Fruit fly (Drosophila melanogaster): Measurements from ENCODE around the gene CG6356.

CG6356 gene

DNA sequence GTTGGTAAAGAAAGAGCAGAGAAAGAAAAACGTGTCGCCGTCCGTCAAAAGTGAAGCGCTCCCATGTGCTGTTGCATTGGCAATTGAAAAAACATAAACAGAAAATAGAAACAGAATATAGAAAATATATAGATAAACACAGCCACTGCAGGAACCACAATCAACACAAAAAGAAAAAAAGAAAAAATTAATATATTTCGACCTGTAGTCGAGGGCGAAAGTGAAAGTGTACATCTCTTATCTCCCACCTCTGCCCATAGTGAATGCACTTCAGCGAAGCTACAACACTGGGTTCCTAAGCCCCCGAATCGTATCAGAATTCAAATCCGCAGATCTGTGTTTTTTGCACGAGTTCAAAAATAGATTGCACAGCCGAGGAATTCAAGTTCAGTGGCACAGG lies 409 bp downstream of the CG6356 start:
- no peak for TF ChIP-seq CG8632 (GFP tag; optimal IDR thresholded peaks at IDR 0.05)
- no peak for TF ChIP-seq Met (GFP tag; optimal IDR thresholded peaks at IDR 0.05)
- TF ChIP-seq ss (GFP tag; optimal IDR thresholded peaks at IDR 0.05): no peak
- no peak for TF ChIP-seq Sox102F (GFP tag; optimal IDR thresholded peaks at IDR 0.05)
- TF ChIP-seq Eip93F (GFP tag; optimal IDR thresholded peaks at IDR 0.05): no peak
- TF ChIP-seq svp (GFP tag): peak; percentile 78
- TF ChIP-seq Hr4 (GFP tag; optimal IDR thresholded peaks at IDR 0.05): no peak

- no peak for TF ChIP-seq vri (GFP tag; optimal IDR thresholded peaks at IDR 0.05)
- TF ChIP-seq CG3032 (tag; optimal IDR thresholded peaks at IDR 0.05): no peak
- TF ChIP-seq Sox102F (GFP tag; optimal IDR thresholded peaks at IDR 0.05): no peak
- TF ChIP-seq svp (GFP tag): peak; percentile 96
- no peak for TF ChIP-seq CG10631 (GFP tag; optimal IDR thresholded peaks at IDR 0.05)
- no peak for TF ChIP-seq topi (GFP tag; optimal IDR thresholded peaks at IDR 0.05)
- TF ChIP-seq dsx (GFP tag; optimal IDR thresholded peaks at IDR 0.05; ENCODE audit: poor library complexity, severe bottlenecking): peak; percentile 5
- TF ChIP-seq fd85E (GFP tag; optimal IDR thresholded peaks at IDR 0.05): no peak
- TF ChIP-seq ss (GFP tag; optimal IDR thresholded peaks at IDR 0.05): peak in 1 of 2 experiments; percentile 42
- peak; percentile 11 for TF ChIP-seq CG1621 (tag; optimal IDR thresholded peaks at IDR 0.05)
- TF ChIP-seq CG8319 (GFP tag; optimal IDR thresholded peaks at IDR 0.05): no peak
- TF ChIP-seq esn (GFP tag; optimal IDR thresholded peaks at IDR 0.05): no peak
- TF ChIP-seq Eip78C (GFP tag): peak; percentile 20
- TF ChIP-seq Blimp-1 (GFP tag; optimal IDR thresholded peaks at IDR 0.05): no peak
Observed at dm6 chr3R:24285423-24285822, 1.7 kb downstream of the CG6356 start.

DNA sequence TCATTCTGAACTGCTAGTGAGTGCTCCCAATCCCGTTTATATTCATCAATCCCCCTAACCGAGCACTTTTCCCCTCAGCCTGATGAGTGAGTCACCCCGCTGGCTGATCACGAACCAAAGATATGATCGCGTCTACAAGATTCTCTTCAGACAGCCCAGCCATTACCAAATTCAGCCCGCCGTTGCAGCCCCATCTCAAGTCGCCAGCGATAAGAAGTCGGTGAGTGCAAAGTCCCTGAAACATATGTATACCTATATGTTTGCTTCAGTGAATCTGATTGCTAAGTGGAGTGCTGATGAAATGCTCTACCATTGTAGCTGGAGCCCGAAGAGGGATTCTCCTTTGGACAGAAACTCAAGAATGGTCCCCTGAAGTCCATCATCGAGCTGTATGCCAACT lies 3.4 kb downstream of the CG6356 start:
- TF ChIP-seq CG10669 (GFP tag; optimal IDR thresholded peaks at IDR 0.05): no peak
- TF ChIP-seq net (GFP tag; optimal IDR thresholded peaks at IDR 0.05): no peak
- TF ChIP-seq CG15336 (GFP tag; IDR thresholded peaks at IDR 0.05): no peak
- TF ChIP-seq Smox (GFP tag; optimal IDR thresholded peaks at IDR 0.05): no peak
- no peak for TF ChIP-seq Eip75B (GFP tag; optimal IDR thresholded peaks at IDR 0.05)
- TF ChIP-seq Hr4 (GFP tag; optimal IDR thresholded peaks at IDR 0.05): no peak
- peak; percentile 5 for TF ChIP-seq CG6854 (GFP tag; optimal IDR thresholded peaks at IDR 0.05)
- TF ChIP-seq ss (GFP tag; optimal IDR thresholded peaks at IDR 0.05): peak; percentile 58 to 70
- no peak for TF ChIP-seq CG6808 (GFP tag; optimal IDR thresholded peaks at IDR 0.05)
- TF ChIP-seq CG9139 (GFP tag; optimal IDR thresholded peaks at IDR 0.05): peak; percentile 32
- no peak for TF ChIP-seq eg (GFP tag; IDR thresholded peaks at IDR 0.05)
- no peak for TF ChIP-seq Gug (GFP tag; IDR thresholded peaks at IDR 0.05)
- TF ChIP-seq Sox15 (GFP tag; optimal IDR thresholded peaks at IDR 0.05): no peak
- no peak for TF ChIP-seq fd85E (GFP tag; optimal IDR thresholded peaks at IDR 0.05)
- TF ChIP-seq CG32006 (GFP tag; optimal IDR thresholded peaks at IDR 0.05): no peak
- TF ChIP-seq Blimp-1 (GFP tag; optimal IDR thresholded peaks at IDR 0.05): no peak
- TF ChIP-seq svp (GFP tag): peak; percentile 82
- TF ChIP-seq cyc (GFP tag; optimal IDR thresholded peaks at IDR 0.05): no peak
- TF ChIP-seq achi (GFP tag; optimal IDR thresholded peaks at IDR 0.05): no peak
- TF ChIP-seq CG8319 (GFP tag; optimal IDR thresholded peaks at IDR 0.05): no peak
- TF ChIP-seq CG3032 (tag; optimal IDR thresholded peaks at IDR 0.05): no peak
- TF ChIP-seq CG11902 (GFP tag; optimal IDR thresholded peaks at IDR 0.05): no peak
- no peak for TF ChIP-seq vri (GFP tag; optimal IDR thresholded peaks at IDR 0.05)
- no peak for TF ChIP-seq fkh (GFP tag; optimal IDR thresholded peaks at IDR 0.05)
- TF ChIP-seq Ets96B (tag; optimal IDR thresholded peaks at IDR 0.05): no peak
- TF ChIP-seq Eip78C (GFP tag): peak; percentile 30
- no peak for TF ChIP-seq Hr38 (GFP tag; optimal IDR thresholded peaks at IDR 0.05)
- TF ChIP-seq CG11294 (GFP tag; IDR thresholded peaks at IDR 0.05): no peak
- peak; percentile 5 for TF ChIP-seq CG6276 (GFP tag; optimal IDR thresholded peaks at IDR 0.05)
- no peak for TF ChIP-seq lz (GFP tag; optimal IDR thresholded peaks at IDR 0.05)
- no peak for TF ChIP-seq topi (GFP tag; optimal IDR thresholded peaks at IDR 0.05)
- TF ChIP-seq salr (GFP tag; optimal IDR thresholded peaks at IDR 0.05): no peak
- no peak for TF ChIP-seq Sox14 (GFP tag; optimal IDR thresholded peaks at IDR 0.05)
